Worm (Caenorhabditis elegans) whole organism, midembryonic: ENCODE results near the gene C30H6.5.

ENCODE experiments used
- T22C8.4 ChIP-seq: fragments of 200-800 bp; sonication (Bioruptor generic); IDR thresholded peaks from 2 replicates; pipeline ENCODE4 v1.3.6; 2022; ENCODE audit warnings: missing genetic modification characterization, missing compliant biosample characterization
- cog-1 ChIP-seq: sonication (generic microtip); optimal IDR thresholded peaks from 2 replicates; lab custom pipeline; 2016; ENCODE audit warnings: missing genetic modification characterization, missing compliant biosample characterization
- flt-1 ChIP-seq: fragments of 200-800 bp; sonication (Bioruptor generic); IDR thresholded peaks from 2 replicates; pipeline ENCODE4 v1.3.6; 2022; ENCODE audit warnings: missing genetic modification characterization, missing compliant biosample characterization
- klf-2 ChIP-seq: fragments of 200-800 bp; sonication (Bioruptor generic); conservative IDR thresholded peaks from 2 replicates; pipeline ENCODE4 v1.3.6; 2022; ENCODE audit warnings: missing genetic modification reagents, missing genetic modification characterization, missing compliant biosample characterization
- med-1 ChIP-seq: sonication (generic microtip); optimal IDR thresholded peaks from 2 replicates; lab custom pipeline; 2017; ENCODE audit warnings: missing genetic modification characterization, mild to moderate bottlenecking, missing compliant biosample characterization, antibody characterized with exemption, missing genetic modification reagents; ENCODE audit not compliant: insufficient read depth
- ref-1 ChIP-seq: fragments of 200-800 bp; sonication (Bioruptor generic); conservative IDR thresholded peaks from 2 replicates; pipeline ENCODE4 v1.3.6; 2022; ENCODE audit warnings: missing genetic modification reagents, missing genetic modification characterization, missing compliant biosample characterization
- tab-1 ChIP-seq: fragments of 200-800 bp; sonication (Bioruptor generic); IDR thresholded peaks from 2 replicates; pipeline ENCODE4 v1.3.6; 2022; ENCODE audit warnings: missing genetic modification characterization, missing compliant biosample characterization
- ztf-23 ChIP-seq: fragments of 200-800 bp; sonication (Bioruptor generic); IDR thresholded peaks from 2 replicates; pipeline ENCODE4 v1.3.6; 2022; ENCODE audit warnings: missing genetic modification reagents, missing genetic modification characterization, missing compliant biosample characterization
- ztf-29 ChIP-seq: fragments of 200-800 bp; sonication (Bioruptor generic); IDR thresholded peaks from 2 replicates; pipeline ENCODE4 v1.3.6; 2022; ENCODE audit warnings: missing genetic modification reagents, missing genetic modification characterization, missing compliant biosample characterization

C30H6.5 gene

ce11 chrIV:17407491-17407890 is 35.9 kb downstream of the C30H6.5 start, which contains the start of gene T02D1.9:
Gene T02D1.9, minus strand, starts transcription at chrIV:17407591.
- no peak for TF ChIP-seq cog-1 (tag; lab: Kevin White, UChicago)
- TF ChIP-seq klf-2 (GFP tag; lab: Robert Waterston, UW), result no peak
- no peak for TF ChIP-seq ref-1 (GFP tag; lab: Robert Waterston, UW)
- TF ChIP-seq med-1 (GFP tag; lab: Kevin White, UChicago), result no peak
- TF ChIP-seq T22C8.4 (GFP tag; lab: Robert Waterston, UW), result no peak
- no peak for TF ChIP-seq ztf-29
- TF ChIP-seq tab-1 (GFP tag; lab: Robert Waterston, UW), result no peak
- no peak for TF ChIP-seq flt-1
- no peak for TF ChIP-seq ztf-23 (GFP tag; lab: Robert Waterston, UW)

ce11 chrIV:17413343-17413742 is 41.8 kb downstream of the C30H6.5 start:
- TF ChIP-seq med-1 (GFP tag; lab: Kevin White, UChicago) (no peak), tab-1 (GFP tag; lab: Robert Waterston, UW) (no peak), ztf-29 (no peak), ztf-23 (GFP tag; lab: Robert Waterston, UW) (no peak), cog-1 (tag; lab: Kevin White, UChicago) (no peak), T22C8.4 (GFP tag; lab: Robert Waterston, UW) (no peak), ref-1 (GFP tag; lab: Robert Waterston, UW) (no peak), klf-2 (GFP tag; lab: Robert Waterston, UW) (no peak), flt-1 (no peak)

- TF ChIP-seq flt-1, result no peak
- TF ChIP-seq med-1 (GFP tag; lab: Kevin White, UChicago), result no peak
- TF ChIP-seq ztf-23 (GFP tag; lab: Robert Waterston, UW), result no peak
- no peak for TF ChIP-seq klf-2 (GFP tag; lab: Robert Waterston, UW)
- TF ChIP-seq ztf-29, result no peak
- TF ChIP-seq cog-1 (tag; lab: Kevin White, UChicago), result no peak
- no peak for TF ChIP-seq tab-1 (GFP tag; lab: Robert Waterston, UW)
- no peak for TF ChIP-seq T22C8.4 (GFP tag; lab: Robert Waterston, UW)
- no peak for TF ChIP-seq ref-1 (GFP tag; lab: Robert Waterston, UW)
Measured at ce11 chrIV:17417723-17418122, 46.2 kb downstream of the C30H6.5 start, which contains the start of gene npr-26. Gene npr-26, minus strand, starts transcription at chrIV:17417823.
